Fruit fly (Drosophila melanogaster): ENCODE data around the gene CG2278.

DNA sequence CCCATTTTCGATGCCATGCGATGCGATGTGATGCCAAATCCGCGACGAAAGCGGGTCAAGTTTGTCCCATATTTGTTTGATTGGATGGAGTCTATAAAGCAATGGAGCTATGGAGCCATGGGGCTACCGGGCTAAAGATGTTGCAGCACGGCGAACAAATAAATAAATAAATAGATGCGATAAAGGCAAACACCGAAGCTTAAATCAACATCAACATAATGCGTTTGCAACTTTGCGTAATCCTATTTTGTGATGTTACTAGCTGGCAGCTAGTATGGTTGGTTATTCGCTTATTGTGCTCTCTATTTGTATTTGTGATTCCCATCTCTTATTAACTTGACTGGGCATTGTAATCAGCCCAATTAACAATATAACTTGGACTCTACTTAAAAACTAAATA is 41.9 kb downstream of the CG2278 start:
- TF ChIP-seq EcR (GFP tag; optimal IDR thresholded peaks at IDR 0.05) (no peak), CG8301 (tag; optimal IDR thresholded peaks at IDR 0.05) (no peak), gl (tag; optimal IDR thresholded peaks at IDR 0.05) (no peak), Snoo (tag; optimal IDR thresholded peaks at IDR 0.05) (no peak), Ets98B (GFP tag; IDR thresholded peaks at IDR 0.05) (no peak)

Data from whole organism, pupa.